Worm (Caenorhabditis elegans) whole organism, L3 larva: Measurements from ENCODE around the gene F18A11.5.
A peak's percentile ranks its signal among the peaks of the same experiment; 100 is the strongest.

ENCODE experiments used
- ama-1 ChIP-seq: fragments of 150-350 bp; optimal IDR thresholded peaks from 2 replicates; lab custom pipeline; 2018
- ceh-82 ChIP-seq: fragments of 150-350 bp; optimal IDR thresholded peaks from 2 replicates; lab custom pipeline; 2014; ENCODE audit warnings: missing biosample characterization, missing genetic modification characterization
- ceh-9 ChIP-seq: sonication (generic microtip); optimal IDR thresholded peaks from 2 replicates; lab custom pipeline; 2018; ENCODE audit warnings: missing biosample characterization, missing genetic modification characterization
- elt-2 ChIP-seq: sonication (generic microtip); optimal IDR thresholded peaks from 2 replicates; lab custom pipeline; 2016; ENCODE audit warnings: missing genetic modification reagents, mild to moderate bottlenecking, missing genetic modification characterization, missing compliant biosample characterization
- fkh-10 ChIP-seq: sonication (generic microtip); optimal IDR thresholded peaks from 2 replicates; lab custom pipeline; 2017; ENCODE audit warnings: missing biosample characterization, missing genetic modification reagents, missing genetic modification characterization
- fkh-2 ChIP-seq: fragments of 150-350 bp; optimal IDR thresholded peaks from 2 replicates; lab custom pipeline; 2014; ENCODE audit warnings: missing biosample characterization, missing genetic modification reagents, missing genetic modification characterization
- nfya-1 ChIP-seq: sonication (generic microtip); optimal IDR thresholded peaks from 2 replicates; lab custom pipeline; 2017; ENCODE audit warnings: missing genetic modification characterization, mild to moderate bottlenecking, missing compliant biosample characterization, antibody characterized with exemption, moderate library complexity; ENCODE audit not compliant: insufficient read depth
- nhr-11 ChIP-seq: fragments of 150-350 bp; optimal IDR thresholded peaks from 2 replicates; lab custom pipeline; 2014; ENCODE audit warnings: missing biosample characterization, missing genetic modification characterization
- nhr-23 ChIP-seq: fragments of 150-350 bp; optimal IDR thresholded peaks from 2 replicates; lab custom pipeline; 2014; ENCODE audit warnings: missing biosample characterization, missing genetic modification reagents, missing genetic modification characterization
- nhr-237 ChIP-seq: fragments of 150-350 bp; optimal IDR thresholded peaks from 2 replicates; lab custom pipeline; 2014; ENCODE audit warnings: missing biosample characterization, missing genetic modification characterization
- snpc-4 ChIP-seq: fragments of 150-350 bp; optimal IDR thresholded peaks from 2 replicates; lab custom pipeline; 2014; ENCODE audit warnings: missing biosample characterization, missing genetic modification characterization
- tbx-2 ChIP-seq: sonication (generic microtip); optimal IDR thresholded peaks from 2 replicates; lab custom pipeline; 2016; ENCODE audit warnings: mild to moderate bottlenecking, missing genetic modification characterization, missing compliant biosample characterization

Gene F18A11.5

ce11 chrII:12960206-12960605, 53.9 kb downstream of the F18A11.5 start:
- TF ChIP-seq tbx-2 (no peak), nfya-1 (tag; lab: Kevin White, UChicago) (no peak), ama-1 (lab: Kevin White, UChicago) (peak; percentile 31), ceh-82 (no peak), nhr-11 (tag; lab: Kevin White, UChicago) (no peak), elt-2 (no peak), nhr-237 (tag; lab: Kevin White, UChicago) (no peak), nhr-23 (peak; percentile 39), fkh-10 (no peak), ceh-9 (tag; lab: Kevin White, UChicago) (no peak), fkh-2 (no peak), snpc-4 (no peak)
